Worm (Caenorhabditis elegans) whole organism, young adult: ENCODE measurements around the gene sftb-1.

ENCODE experiments used
- Y79H2A.3 ChIP-seq: fragments of 200-800 bp; sonication (Bioruptor generic); conservative IDR thresholded peaks from 2 replicates; pipeline ENCODE4 v1.3.6; 2022; ENCODE audit warnings: missing genetic modification reagents, missing genetic modification characterization, missing compliant biosample characterization
- aptf-3 ChIP-seq: fragments of 200-800 bp; sonication (Bioruptor generic); IDR thresholded peaks from 2 replicates; pipeline ENCODE4 v1.3.6; 2022; ENCODE audit warnings: missing genetic modification characterization, missing compliant biosample characterization
- lsy-27 ChIP-seq: sonication (generic microtip); optimal IDR thresholded peaks from 2 replicates; lab custom pipeline; 2017; ENCODE audit warnings: missing genetic modification characterization, mild to moderate bottlenecking, missing compliant biosample characterization, antibody characterized with exemption, missing genotype, borderline replicate concordance; ENCODE audit not compliant: insufficient read depth
- mes-4 ChIP-seq: sonication (generic microtip); optimal IDR thresholded peaks from 2 replicates; lab custom pipeline; 2016; ENCODE audit warnings: missing genotype, missing genetic modification characterization, missing compliant biosample characterization
- pbrm-1 ChIP-seq: fragments of 200-800 bp; sonication (Bioruptor generic); IDR thresholded peaks from 2 replicates; pipeline ENCODE4 v1.3.6; 2022; ENCODE audit warnings: missing genetic modification reagents, missing genetic modification characterization, missing compliant biosample characterization
- pha-4 ChIP-seq: fragments of 150-350 bp; sonication (generic microtip); optimal IDR thresholded peaks from 2 replicates; lab custom pipeline; 2014; ENCODE audit warnings: missing biosample characterization, missing genetic modification reagents, missing genetic modification characterization
- ztf-22 ChIP-seq: fragments of 200-800 bp; sonication (Bioruptor generic); optimal IDR thresholded peaks from 2 replicates; lab custom pipeline; 2018; ENCODE audit warnings: mild to moderate bottlenecking, missing genetic modification characterization, moderate library complexity, missing compliant biosample characterization
- ztf-3 ChIP-seq: fragments of 200-800 bp; sonication (Bioruptor generic); optimal IDR thresholded peaks from 2 replicates; lab custom pipeline; 2018; ENCODE audit warnings: mild to moderate bottlenecking, missing genetic modification characterization, missing compliant biosample characterization

DNA sequence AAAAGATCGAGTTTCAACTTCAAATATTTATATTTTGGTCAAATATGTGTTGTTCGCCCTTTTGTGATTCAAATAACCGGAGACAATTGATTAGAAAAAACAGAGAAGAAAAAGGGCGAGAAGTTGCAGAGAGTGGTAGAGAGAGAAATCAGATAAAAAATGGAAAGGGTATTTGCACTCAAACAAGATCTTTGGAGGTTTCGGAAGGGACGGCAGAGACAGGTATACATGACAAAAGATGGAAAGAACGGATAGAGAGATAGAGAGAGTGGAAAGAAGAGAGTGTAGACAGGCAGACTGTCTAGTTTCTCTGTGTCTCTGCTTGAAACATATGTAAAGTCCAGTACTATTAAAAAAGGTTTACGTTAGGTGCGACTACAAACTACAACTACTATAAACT is 32.9 kb downstream of the sftb-1 start:
- TF ChIP-seq pbrm-1 (GFP tag; lab: Robert Waterston, UW) (no peak), ztf-22 (no peak), ztf-3 (GFP tag; lab: Kevin White, UChicago) (no peak), Y79H2A.3 (GFP tag; lab: Robert Waterston, UW) (no peak), aptf-3 (GFP tag; lab: Robert Waterston, UW) (no peak), mes-4 (tag; lab: Kevin White, UChicago) (no peak), lsy-27 (tag; lab: Kevin White, UChicago) (no peak), pha-4 (tag; lab: Kevin White, UChicago) (no peak)
